Worm (Caenorhabditis elegans): ENCODE measurements around the gene C49F5.13.

ce11 chrX:11938826-11939225 lies 22.4 kb upstream of the C49F5.13 start, which contains the start of gene F55G7.5:
- TF ChIP-seq pha-4 (tag; optimal IDR thresholded peaks at IDR 0.05) (no peak), rnt-1 (tag; optimal IDR thresholded peaks at IDR 0.05) (no peak)

Data from whole organism, late embryonic.